Worm (Caenorhabditis elegans) whole organism, early embryonic: ENCODE measurements around the gene ZK228.13.

Experiments
- F13C5.2 ChIP-seq: sonication (generic microtip); optimal IDR thresholded peaks from 2 replicates; lab custom pipeline; 2017; ENCODE audit warnings: mild to moderate bottlenecking, missing genetic modification characterization, inconsistent platforms, missing compliant biosample characterization
- aly-1 ChIP-seq: sonication (generic microtip); optimal IDR thresholded peaks from 2 replicates; lab custom pipeline; 2016; ENCODE audit warnings: missing genetic modification characterization, missing compliant biosample characterization
- ama-1 ChIP-seq: fragments of 150-350 bp; optimal IDR thresholded peaks from 2 replicates; lab custom pipeline; 2014
- ceh-36 ChIP-seq: sonication (generic microtip); optimal IDR thresholded peaks from 2 replicates; lab custom pipeline; 2016; ENCODE audit warnings: missing genetic modification characterization, inconsistent platforms, missing compliant biosample characterization
- flt-1 ChIP-seq: fragments of 200-800 bp; sonication (Bioruptor generic); IDR thresholded peaks from 2 replicates; pipeline ENCODE4 v1.3.6; 2022; ENCODE audit warnings: missing genetic modification characterization, missing compliant biosample characterization
- hmg-4 ChIP-seq: fragments of 200-800 bp; sonication (Bioruptor generic); optimal IDR thresholded peaks from 2 replicates; lab custom pipeline; 2018; ENCODE audit warnings: mild to moderate bottlenecking, missing genetic modification characterization, missing compliant biosample characterization
- pes-1 ChIP-seq: fragments of 200-800 bp; sonication (Bioruptor generic); IDR thresholded peaks from 2 replicates; pipeline ENCODE4 v1.3.6; 2022; ENCODE audit warnings: missing genetic modification reagents, missing genetic modification characterization, missing compliant biosample characterization
- scrt-1 ChIP-seq: fragments of 200-800 bp; sonication (Bioruptor generic); IDR thresholded peaks from 2 replicates; pipeline ENCODE4 v1.3.6; 2022; ENCODE audit warnings: missing genetic modification characterization, missing compliant biosample characterization
- tra-4 ChIP-seq: sonication (generic microtip); optimal IDR thresholded peaks from 2 replicates; lab custom pipeline; 2017; ENCODE audit warnings: missing genetic modification characterization, missing compliant biosample characterization

DNA sequence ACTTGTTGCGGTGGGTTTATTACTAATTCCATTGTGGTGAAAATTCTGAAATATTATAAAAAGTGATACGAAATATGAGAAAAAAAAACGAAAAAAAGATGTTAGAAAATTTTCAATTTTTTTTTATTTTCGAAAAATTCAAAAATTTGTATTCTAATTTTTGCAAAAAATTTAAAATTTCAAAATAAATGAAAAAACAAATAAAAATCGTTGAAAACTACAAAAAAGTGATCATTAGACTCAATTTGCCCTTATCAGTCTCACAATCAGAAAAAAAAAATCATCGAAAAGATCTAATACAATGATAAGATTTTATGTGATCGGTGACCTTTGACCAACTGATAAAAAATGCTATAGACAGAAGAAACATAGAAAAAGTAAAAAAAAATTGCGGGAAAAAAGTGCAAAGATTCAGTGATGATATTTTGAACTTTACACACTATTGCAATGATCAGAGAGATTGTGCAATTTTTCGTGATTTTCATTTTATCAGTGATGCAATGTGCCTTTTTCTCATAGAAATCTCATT lies 6.7 kb downstream of the ZK228.13 start, which contains the start of gene ZK228.3:
- TF ChIP-seq aly-1 (tag; lab: Kevin White, UChicago) (no peak), scrt-1 (GFP tag; lab: Robert Waterston, UW) (no peak), ama-1 (no peak), ceh-36 (tag; lab: Kevin White, UChicago) (no peak), hmg-4 (no peak), F13C5.2 (no peak), pes-1 (no peak), tra-4 (tag; lab: Kevin White, UChicago) (no peak), flt-1 (GFP tag; lab: Robert Waterston, UW) (no peak)
